Worm (Caenorhabditis elegans) whole organism, L1 larva: ENCODE results near the gene egl-5.

Experiments used
- C16A3.4 ChIP-seq: fragments of 150-350 bp; optimal IDR thresholded peaks from 2 replicates; lab custom pipeline; 2014; ENCODE audit warnings: missing biosample characterization, missing genetic modification characterization
- aly-2 ChIP-seq: fragments of 150-350 bp; optimal IDR thresholded peaks from 2 replicates; lab custom pipeline; 2014; ENCODE audit warnings: missing biosample characterization, missing genetic modification characterization
- ces-1 ChIP-seq: fragments of 150-350 bp; optimal IDR thresholded peaks from 2 replicates; lab custom pipeline; 2014; ENCODE audit warnings: missing biosample characterization, missing genetic modification reagents, missing genetic modification characterization
- elt-3 ChIP-seq, 6 experiments: fragments of 150-350 bp in 1 of 6; sonication (generic microtip); optimal IDR thresholded peaks; 2 replicates each; lab custom pipeline; 2017 to 2018; ENCODE audit warnings: missing biosample characterization in 6 of 6, missing genetic modification characterization in 6 of 6, inconsistent platforms in 1 of 6
- nhr-12 ChIP-seq: sonication (generic microtip); optimal IDR thresholded peaks from 2 replicates; lab custom pipeline; 2017; ENCODE audit warnings: missing biosample characterization, missing genetic modification characterization
- nhr-76 ChIP-seq: sonication (generic microtip); optimal IDR thresholded peaks from 2 replicates; lab custom pipeline; 2017; ENCODE audit warnings: missing biosample characterization, missing genetic modification characterization
- nhr-77 ChIP-seq: fragments of 150-350 bp; optimal IDR thresholded peaks from 2 replicates; lab custom pipeline; 2014; ENCODE audit warnings: missing biosample characterization, missing genetic modification characterization
- nhr-90 ChIP-seq: sonication (generic microtip); optimal IDR thresholded peaks from 2 replicates; lab custom pipeline; 2016; ENCODE audit warnings: mild to moderate bottlenecking, missing genetic modification characterization, missing compliant biosample characterization; ENCODE audit not compliant: poor library complexity
- pag-3 ChIP-seq: sonication (generic microtip); optimal IDR thresholded peaks from 2 replicates; lab custom pipeline; 2017; ENCODE audit warnings: missing genetic modification characterization, mild to moderate bottlenecking, missing compliant biosample characterization, antibody characterized with exemption, borderline replicate concordance; ENCODE audit not compliant: insufficient read depth
- pqm-1 ChIP-seq: sonication (generic microtip); optimal IDR thresholded peaks from 3 replicates; lab custom pipeline; 2017; ENCODE audit warnings: missing biosample characterization, missing genetic modification characterization
- unc-62 ChIP-seq: fragments of 150-350 bp; optimal IDR thresholded peaks from 2 replicates; lab custom pipeline; 2014; ENCODE audit warnings: missing biosample characterization, missing genetic modification reagents, missing genetic modification characterization
- unc-98 ChIP-seq: fragments of 200-800 bp; sonication (Bioruptor generic); IDR thresholded peaks from 2 replicates; pipeline ENCODE4 v1.3.6; 2022; ENCODE audit warnings: missing genetic modification characterization, missing compliant biosample characterization
- zag-1 ChIP-seq: fragments of 150-350 bp; optimal IDR thresholded peaks from 2 replicates; lab custom pipeline; 2014; ENCODE audit warnings: missing biosample characterization, missing genetic modification characterization
- ztf-4 ChIP-seq: fragments of 150-350 bp; optimal IDR thresholded peaks from 2 replicates; lab custom pipeline; 2014; ENCODE audit warnings: missing biosample characterization, missing genetic modification characterization

DNA sequence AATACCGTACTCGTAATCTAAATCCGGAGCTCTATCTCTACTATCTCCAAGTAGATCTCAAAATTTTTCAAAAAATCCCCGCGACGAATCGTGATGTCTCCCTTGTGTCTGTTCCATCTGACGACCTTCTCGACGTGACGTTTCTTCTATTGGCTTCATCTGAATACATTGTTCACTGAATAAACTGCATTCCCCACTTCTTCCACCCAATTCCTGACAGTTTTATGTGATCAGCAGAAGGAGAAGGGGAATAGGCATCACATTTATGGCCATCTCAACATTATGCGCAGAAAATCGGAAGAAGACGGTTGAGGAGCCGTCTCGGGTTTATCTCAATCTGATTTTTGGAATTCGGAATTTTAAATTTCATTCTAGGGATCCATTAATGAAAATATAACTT lies 4.8 kb downstream of the egl-5 start:
- no peak for TF ChIP-seq pqm-1 (tag; lab: Kevin White, UChicago)
- no peak for TF ChIP-seq ztf-4 (tag; lab: Kevin White, UChicago)
- no peak for TF ChIP-seq ces-1
- no peak for TF ChIP-seq aly-2 (tag; lab: Kevin White, UChicago)
- TF ChIP-seq C16A3.4 (tag; lab: Kevin White, UChicago), result no peak
- no peak for TF ChIP-seq unc-98 (GFP tag; lab: Robert Waterston, UW)
- no peak for TF ChIP-seq zag-1 (tag; lab: Kevin White, UChicago)
- TF ChIP-seq nhr-76 (tag; lab: Kevin White, UChicago), result no peak
- TF ChIP-seq pag-3, result no peak
- no peak for TF ChIP-seq elt-3 (tag; optimal IDR thresholded peaks at IDR 0.05; lab: Kevin White, UChicago)
- no peak for TF ChIP-seq unc-62 (GFP tag; lab: Kevin White, UChicago)
- no peak for TF ChIP-seq nhr-90 (tag; lab: Kevin White, UChicago)
- no peak for TF ChIP-seq nhr-77 (tag; lab: Kevin White, UChicago)
- no peak for TF ChIP-seq nhr-12 (tag; lab: Kevin White, UChicago)
